Fruit fly (Drosophila melanogaster) whole organism, embryonic: ENCODE results near the gene CaMKII.

Source experiments
- Aef1 ChIP-seq: fragments of 200-800 bp; sonication (Bioruptor generic); IDR thresholded peaks from 3 replicates; pipeline ENCODE4 v1.3.6; 2022; ENCODE audit warnings: missing biosample characterization, missing genetic modification characterization
- Antp ChIP-seq: fragments of 200-800 bp; sonication (Bioruptor generic); optimal IDR thresholded peaks from 3 replicates; lab custom pipeline; 2016; ENCODE audit warnings: missing biosample characterization, missing genetic modification characterization
- Asciz ChIP-seq: fragments of 200-800 bp; sonication (Bioruptor generic); optimal IDR thresholded peaks from 2 replicates; lab custom pipeline; 2017; ENCODE audit warnings: missing biosample characterization, mild to moderate bottlenecking, missing genetic modification characterization, missing genetic modification reagents
- Bgb ChIP-seq: fragments of 200-800 bp; sonication (Bioruptor generic); IDR thresholded peaks from 2 replicates; pipeline ENCODE4 v1.3.6; 2022; ENCODE audit warnings: missing biosample characterization, missing genetic modification characterization; ENCODE audit not compliant: partially characterized antibody
- Bteb2 ChIP-seq: fragments of 200-800 bp; sonication (Bioruptor generic); optimal IDR thresholded peaks from 2 replicates; lab custom pipeline; 2016; ENCODE audit warnings: missing biosample characterization, missing genetic modification characterization
- CG10267 ChIP-seq: fragments of 200-800 bp; sonication (Bioruptor generic); optimal IDR thresholded peaks from 2 replicates; lab custom pipeline; 2018; ENCODE audit warnings: missing biosample characterization, mild to moderate bottlenecking, missing genetic modification characterization, moderate library complexity
- CG14441 ChIP-seq: fragments of 200-800 bp; sonication (Bioruptor generic); IDR thresholded peaks from 2 replicates; pipeline ENCODE4 v1.3.6; 2022; ENCODE audit warnings: missing biosample characterization, missing genetic modification characterization
- CG15011 ChIP-seq: fragments of 200-800 bp; sonication (Bioruptor generic); optimal IDR thresholded peaks from 3 replicates; lab custom pipeline; 2018; ENCODE audit warnings: missing biosample characterization, mild to moderate bottlenecking, missing genetic modification characterization
- CG15269 ChIP-seq: fragments of 200-800 bp; sonication (Bioruptor generic); optimal IDR thresholded peaks from 2 replicates; lab custom pipeline; 2018; ENCODE audit warnings: missing biosample characterization, mild to moderate bottlenecking, missing genetic modification characterization, moderate library complexity
- CG1603 ChIP-seq: fragments of 200-800 bp; sonication (Bioruptor generic); optimal IDR thresholded peaks from 2 replicates; lab custom pipeline; 2019; ENCODE audit warnings: missing biosample characterization, mild to moderate bottlenecking, missing genetic modification characterization, moderate library complexity
- CG16813 ChIP-seq: fragments of 200-800 bp; sonication (Bioruptor generic); IDR thresholded peaks from 3 replicates; pipeline ENCODE4 v1.3.6; 2022; ENCODE audit warnings: missing biosample characterization, missing genetic modification characterization; ENCODE audit not compliant: partially characterized antibody
- CG17359 ChIP-seq: fragments of 200-800 bp; sonication (Bioruptor generic); optimal IDR thresholded peaks from 3 replicates; lab custom pipeline; 2018; ENCODE audit warnings: missing biosample characterization, mild to moderate bottlenecking, missing genetic modification characterization, moderate library complexity
- CG17802 ChIP-seq: fragments of 200-800 bp; sonication (Bioruptor generic); optimal IDR thresholded peaks from 2 replicates; lab custom pipeline; 2018; ENCODE audit warnings: missing biosample characterization, mild to moderate bottlenecking, missing genetic modification characterization, moderate library complexity
- CG18764 ChIP-seq: fragments of 200-800 bp; sonication (Bioruptor generic); optimal IDR thresholded peaks from 3 replicates; lab custom pipeline; 2016; ENCODE audit warnings: missing biosample characterization, missing genetic modification characterization
- CG2199 ChIP-seq: fragments of 200-800 bp; sonication (Bioruptor generic); IDR thresholded peaks from 3 replicates; pipeline ENCODE4 v1.3.6; 2022; ENCODE audit warnings: missing biosample characterization, missing genetic modification characterization
- CG30020 ChIP-seq: fragments of 200-800 bp; optimal IDR thresholded peaks from 2 replicates; lab custom pipeline; 2019; ENCODE audit warnings: missing biosample characterization, mild to moderate bottlenecking, missing genetic modification characterization, moderate library complexity
- CG34376 ChIP-seq: fragments of 200-800 bp; sonication (Bioruptor generic); optimal IDR thresholded peaks from 2 replicates; lab custom pipeline; 2018; ENCODE audit warnings: missing biosample characterization, mild to moderate bottlenecking, missing genetic modification characterization
- CG3995 ChIP-seq: fragments of 200-800 bp; sonication (Bioruptor generic); optimal IDR thresholded peaks from 3 replicates; lab custom pipeline; 2016; ENCODE audit warnings: missing biosample characterization, missing genetic modification characterization
- CG8290 ChIP-seq, 3 experiments: fragments of 200-800 bp; sonication (Bioruptor generic); optimal IDR thresholded peaks; 2 replicates each; lab custom pipeline; 2016 to 2019; ENCODE audit warnings: missing biosample characterization in 3 of 3, missing genetic modification characterization in 3 of 3, mild to moderate bottlenecking in 2 of 3, moderate library complexity in 1 of 3
- CG8388 ChIP-seq: fragments of 200-800 bp; sonication (Bioruptor generic); optimal IDR thresholded peaks from 2 replicates; lab custom pipeline; 2019; ENCODE audit warnings: missing biosample characterization, mild to moderate bottlenecking, missing genetic modification characterization, moderate library complexity
- CG9876 ChIP-seq: fragments of 200-800 bp; sonication (Bioruptor generic); optimal IDR thresholded peaks from 2 replicates; lab custom pipeline; 2016; ENCODE audit warnings: missing biosample characterization, missing genetic modification characterization
- Dll ChIP-seq: fragments of 200-800 bp; sonication (Bioruptor generic); IDR thresholded peaks from 4 replicates; pipeline ENCODE4 v1.3.6; 2022; ENCODE audit warnings: missing biosample characterization, missing genetic modification characterization; ENCODE audit not compliant: partially characterized antibody
- Ets97D ChIP-seq: fragments of 200-800 bp; sonication (Bioruptor generic); optimal IDR thresholded peaks from 3 replicates; lab custom pipeline; 2016; ENCODE audit warnings: missing biosample characterization, missing genetic modification characterization
- HLH3B ChIP-seq: fragments of 200-800 bp; sonication (Bioruptor generic); IDR thresholded peaks from 2 replicates; pipeline ENCODE4 v1.3.6; 2022; ENCODE audit warnings: missing biosample characterization, missing genetic modification characterization
- Hsf ChIP-seq: fragments of 200-800 bp; sonication (Bioruptor generic); optimal IDR thresholded peaks from 3 replicates; lab custom pipeline; 2016; ENCODE audit warnings: missing biosample characterization, missing genetic modification characterization
- Spps ChIP-seq: fragments of 200-800 bp; sonication (Bioruptor generic); optimal IDR thresholded peaks from 2 replicates; lab custom pipeline; 2018; ENCODE audit warnings: missing biosample characterization, mild to moderate bottlenecking, missing genetic modification characterization
- Xrp1 ChIP-seq: fragments of 200-800 bp; sonication (Bioruptor generic); IDR thresholded peaks from 2 replicates; pipeline ENCODE4 v1.3.6; 2022; ENCODE audit warnings: missing biosample characterization, missing genetic modification characterization
- ase ChIP-seq: fragments of 200-800 bp; sonication (Bioruptor generic); IDR thresholded peaks from 3 replicates; pipeline ENCODE4 v1.3.6; 2022; ENCODE audit warnings: missing biosample characterization, missing genetic modification characterization
- dati ChIP-seq: fragments of 200-800 bp; sonication (Bioruptor generic); IDR thresholded peaks from 2 replicates; pipeline ENCODE4 v1.3.6; 2022; ENCODE audit warnings: missing biosample characterization, missing genetic modification characterization
- dmrt99B ChIP-seq: fragments of 200-800 bp; sonication (Bioruptor generic); optimal IDR thresholded peaks from 2 replicates; lab custom pipeline; 2018; ENCODE audit warnings: missing biosample characterization, mild to moderate bottlenecking, missing genetic modification characterization, moderate library complexity
- eve ChIP-seq, 2 experiments: fragments of >200 bp; optimal IDR thresholded peaks; 2 replicates each; lab custom pipeline; 2017; ENCODE audit warnings: missing biosample characterization in 2 of 2, missing genetic modification characterization in 2 of 2
- eyg ChIP-seq: fragments of 200-800 bp; sonication (Bioruptor generic); optimal IDR thresholded peaks from 3 replicates; lab custom pipeline; 2016; ENCODE audit warnings: missing biosample characterization, missing genetic modification characterization
- gce ChIP-seq: fragments of 200-800 bp; sonication (Bioruptor generic); IDR thresholded peaks from 3 replicates; pipeline ENCODE4 v1.3.6; 2022; ENCODE audit warnings: missing biosample characterization, missing genetic modification characterization
- gfzf ChIP-seq: fragments of 200-800 bp; sonication (Bioruptor generic); optimal IDR thresholded peaks from 2 replicates; lab custom pipeline; 2016; ENCODE audit warnings: missing biosample characterization, mild to moderate bottlenecking, missing genetic modification characterization, moderate library complexity
- gro ChIP-seq: fragments of 200-800 bp; sonication (Bioruptor generic); optimal IDR thresholded peaks from 2 replicates; lab custom pipeline; 2016; ENCODE audit warnings: missing biosample characterization, missing genetic modification characterization
- klu ChIP-seq: fragments of 200-800 bp; sonication (Bioruptor generic); IDR thresholded peaks from 2 replicates; pipeline ENCODE4 v1.3.6; 2022; ENCODE audit warnings: missing biosample characterization, missing genetic modification characterization
- lab ChIP-seq: fragments of 200-800 bp; sonication (Bioruptor generic); optimal IDR thresholded peaks from 3 replicates; lab custom pipeline; 2017; ENCODE audit warnings: missing biosample characterization, missing genetic modification characterization, mild to moderate bottlenecking, moderate library complexity, missing genetic modification reagents
- lilli ChIP-seq: fragments of 200-800 bp; sonication (Bioruptor generic); optimal IDR thresholded peaks from 3 replicates; lab custom pipeline; 2016; ENCODE audit warnings: missing biosample characterization, missing genetic modification characterization
- mld ChIP-seq: fragments of 200-800 bp; sonication (Bioruptor generic); IDR thresholded peaks from 3 replicates; pipeline ENCODE4 v1.3.6; 2022; ENCODE audit warnings: missing biosample characterization, missing genetic modification characterization; ENCODE audit not compliant: partially characterized antibody
- nerfin-2 ChIP-seq: fragments of 200-800 bp; sonication (Bioruptor generic); IDR thresholded peaks from 2 replicates; pipeline ENCODE4 v1.3.6; 2022; ENCODE audit warnings: missing biosample characterization, missing genetic modification characterization; ENCODE audit not compliant: partially characterized antibody
- sens ChIP-seq: fragments of 200-800 bp; sonication (Bioruptor generic); peaks from one replicate; lab custom pipeline; 2016; ENCODE audit warnings: missing biosample characterization, missing genetic modification characterization
- stwl ChIP-seq: fragments of 200-800 bp; sonication (Bioruptor generic); optimal IDR thresholded peaks from 3 replicates; lab custom pipeline; 2018; ENCODE audit warnings: missing biosample characterization, mild to moderate bottlenecking, missing genetic modification characterization, moderate library complexity
- sug ChIP-seq: fragments of 200-800 bp; optimal IDR thresholded peaks from 2 replicates; lab custom pipeline; 2019; ENCODE audit warnings: missing biosample characterization, mild to moderate bottlenecking, missing genetic modification characterization, moderate library complexity
- trh ChIP-seq: fragments of 200-800 bp; sonication (Bioruptor generic); optimal IDR thresholded peaks from 2 replicates; lab custom pipeline; 2016; ENCODE audit warnings: missing biosample characterization, missing genetic modification characterization
- z ChIP-seq: fragments of 200-800 bp; sonication (Bioruptor generic); IDR thresholded peaks from 3 replicates; pipeline ENCODE4 v1.3.6; 2022; ENCODE audit warnings: missing biosample characterization, missing genetic modification characterization

CaMKII gene

dm6 chr4:1084326-1085062 lies 31.0 kb upstream of the CaMKII start, which contains the start of gene Actbeta (continued):
- TF ChIP-seq mld (GFP tag; lab: Robert Waterston, UW) (peak; percentile 88), gfzf (peak; percentile 11), CG1603 (tag; lab: Kevin White, UChicago) (peak; percentile 72), Bgb (GFP tag; lab: Robert Waterston, UW) (peak; percentile 95), Ets97D (peak; percentile 82), Bteb2 (GFP tag; lab: Kevin White, UChicago) (no peak)

- TF ChIP-seq sens: peak; percentile 77
- TF ChIP-seq Antp (GFP tag; lab: Kevin White, UChicago): no peak
- TF ChIP-seq CG1603 (tag; lab: Kevin White, UChicago): peak; percentile 9
- peak; percentile 69 for TF ChIP-seq CG8290 (GFP tag; optimal IDR thresholded peaks at IDR 0.05; lab: Kevin White, UChicago)
- TF ChIP-seq CG8290 (tag; optimal IDR thresholded peaks at IDR 0.05; lab: Kevin White, UChicago): peak in 1 of 2 experiments; percentile 39
- peak; percentile 71 for TF ChIP-seq CG34376 (GFP tag; lab: Kevin White, UChicago)
- TF ChIP-seq CG10267 (tag; lab: Kevin White, UChicago): peak; percentile 80
- no peak for TF ChIP-seq Hsf (GFP tag; lab: Kevin White, UChicago)
- peak; percentile 78; the same call in 2 of the 3 replicates for TF ChIP-seq CG2199 (GFP tag; lab: Robert Waterston, UW)
- no peak for TF ChIP-seq CG3995 (GFP tag; lab: Kevin White, UChicago)
- TF ChIP-seq sug (tag; lab: Kevin White, UChicago): peak; percentile 2
- TF ChIP-seq Dll: 0 out of 4 replicates have a peak, but pooled peaks have one; percentile 28
- TF ChIP-seq eve (GFP tag; optimal IDR thresholded peaks at IDR 0.05; lab: Kevin White, UChicago): peak in 1 of 2 experiments; percentile 20
- peak; percentile 48 for TF ChIP-seq CG17802 (tag; lab: Kevin White, UChicago)
- TF ChIP-seq lab (GFP tag; lab: Kevin White, UChicago): no peak
- TF ChIP-seq lilli (GFP tag; lab: Kevin White, UChicago): peak; percentile 20
- TF ChIP-seq Asciz (GFP tag; lab: Kevin White, UChicago): no peak
- TF ChIP-seq CG30020: peak; percentile 80
- TF ChIP-seq stwl (tag; lab: Kevin White, UChicago): peak; percentile 98
- TF ChIP-seq, all 482 proteins: peak for 13
Observed at dm6 chr4:1064652-1065218, 11.2 kb upstream of the CaMKII start, which contains the start of gene Zyx. Zyx (minus strand) TSS chr4:1065001.

dm6 chr4:1064219-1064618 lies 10.7 kb upstream of the CaMKII start:
- TF ChIP-seq eyg (GFP tag; lab: Kevin White, UChicago): no peak
- no peak for TF ChIP-seq CG18764
- no peak for TF ChIP-seq mld (GFP tag; lab: Robert Waterston, UW)
- no peak for TF ChIP-seq CG15011
- TF ChIP-seq Aef1 (GFP tag; lab: Robert Waterston, UW): no peak
- TF ChIP-seq CG8388: peak; percentile 57
- no peak for TF ChIP-seq CG16813
- no peak for TF ChIP-seq CG9876 (GFP tag; lab: Kevin White, UChicago)
- no peak for TF ChIP-seq gro (GFP tag; lab: Kevin White, UChicago)
- TF ChIP-seq dati (GFP tag; lab: Robert Waterston, UW): no peak
- TF ChIP-seq z (GFP tag; lab: Robert Waterston, UW): no peak
- TF ChIP-seq ase: no peak
- TF ChIP-seq HLH3B (GFP tag; lab: Robert Waterston, UW): 0 out of 2 replicates have a peak, but pooled peaks have one; percentile 4
- TF ChIP-seq CG17359 (tag; lab: Kevin White, UChicago): peak; percentile 7
- TF ChIP-seq nerfin-2: no peak
- peak; percentile 26 for TF ChIP-seq dmrt99B (tag; lab: Kevin White, UChicago)
- no peak for TF ChIP-seq trh
- TF ChIP-seq CG2199 (GFP tag; lab: Robert Waterston, UW): no peak
- no peak for TF ChIP-seq klu (GFP tag; lab: Robert Waterston, UW)
- no peak for TF ChIP-seq CG14441 (GFP tag; lab: Robert Waterston, UW)
- TF ChIP-seq Xrp1 (GFP tag; lab: Robert Waterston, UW): peak; percentile 30; the same call in 1 of the 2 replicates
- no peak for TF ChIP-seq Spps (tag; lab: Kevin White, UChicago)
- TF ChIP-seq gce (GFP tag; lab: Robert Waterston, UW): no peak
- TF ChIP-seq CG15269 (tag; lab: Kevin White, UChicago): no peak
